Worm (Caenorhabditis elegans) whole organism, L4/young adult: ENCODE measurements around the gene ttr-16.

ENCODE experiments used
- W03F9.2 ChIP-seq: fragments of 150-350 bp; optimal IDR thresholded peaks from 2 replicates; lab custom pipeline; 2014; ENCODE audit warnings: missing biosample characterization, missing genetic modification characterization
- him-1 ChIP-seq: sonication (generic microtip); optimal IDR thresholded peaks from 2 replicates; lab custom pipeline; 2016; ENCODE audit warnings: missing genotype, missing genetic modification reagents, missing genetic modification characterization, missing compliant biosample characterization

- TF ChIP-seq him-1 (tag; lab: Kevin White, UChicago) (no peak), W03F9.2 (tag; lab: Kevin White, UChicago) (no peak)
These were observed 37.3 kb downstream of the ttr-16 start for ce11 chrIV:11026648-11027047.
